Worm (Caenorhabditis elegans): ENCODE results near the gene C09G9.8.

Gene C09G9.8

DNA sequence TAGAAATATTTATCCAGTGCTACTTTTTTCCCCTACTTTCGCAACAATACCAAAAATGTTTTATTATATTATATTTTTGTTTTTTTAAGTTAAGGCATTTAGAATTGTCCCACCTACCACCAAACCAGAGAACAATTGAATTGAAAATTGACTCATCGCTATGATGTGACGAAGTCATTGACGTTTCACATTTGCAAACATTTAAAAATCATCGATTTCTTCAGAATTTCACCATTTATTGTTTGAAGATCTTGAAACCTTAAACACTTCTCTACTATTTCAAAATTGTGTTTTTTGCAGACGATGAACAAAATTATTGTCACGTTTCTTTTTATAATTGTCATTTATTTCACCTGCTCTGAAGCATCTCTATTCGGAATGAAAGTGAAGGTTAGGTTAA, at the start of gene C09G9.8:
C09G9.8 (plus strand) TSS at position 301 of the 400 bp plus-strand sequence.
- TF ChIP-seq unc-62 (GFP tag; optimal IDR thresholded peaks at IDR 0.05): no peak

DNA sequence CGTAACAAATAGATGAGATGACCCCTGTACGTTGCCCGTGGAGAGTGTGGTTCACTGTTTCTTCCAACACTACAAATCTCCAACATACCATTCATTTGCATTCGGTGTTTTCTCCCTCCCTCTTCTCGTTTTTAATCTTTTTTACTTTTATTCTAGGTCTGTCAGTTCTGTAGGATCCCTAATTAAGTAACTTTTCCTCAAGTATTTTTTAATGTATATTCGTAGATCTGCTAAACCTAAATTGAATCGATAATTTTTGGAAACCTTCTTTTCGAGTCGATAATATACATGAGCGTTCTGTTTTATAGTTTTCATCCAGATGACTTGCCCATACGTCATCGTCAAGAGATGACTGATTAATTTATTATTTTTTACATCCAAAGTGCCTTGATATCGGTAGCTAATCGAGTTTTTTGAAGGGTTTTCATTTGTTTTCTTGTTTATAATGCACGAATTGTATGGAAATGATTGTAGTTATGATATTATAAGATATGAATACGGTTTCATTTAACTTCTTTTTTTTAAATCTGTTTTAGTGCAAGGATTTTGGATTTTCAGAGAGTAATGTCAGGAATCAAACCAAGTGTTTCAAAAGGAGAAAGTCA, 41.0 kb upstream of the C09G9.8 start, which contains the start of the genes T28C6.11 and T11B7.1:
T28C6.11 (minus strand) TSS at position 101 of the 605 bp plus-strand sequence.
T11B7.1 (plus strand) TSS at position 555 of the 605 bp plus-strand sequence.
- TF ChIP-seq unc-62 (GFP tag; optimal IDR thresholded peaks at IDR 0.05): no peak

DNA sequence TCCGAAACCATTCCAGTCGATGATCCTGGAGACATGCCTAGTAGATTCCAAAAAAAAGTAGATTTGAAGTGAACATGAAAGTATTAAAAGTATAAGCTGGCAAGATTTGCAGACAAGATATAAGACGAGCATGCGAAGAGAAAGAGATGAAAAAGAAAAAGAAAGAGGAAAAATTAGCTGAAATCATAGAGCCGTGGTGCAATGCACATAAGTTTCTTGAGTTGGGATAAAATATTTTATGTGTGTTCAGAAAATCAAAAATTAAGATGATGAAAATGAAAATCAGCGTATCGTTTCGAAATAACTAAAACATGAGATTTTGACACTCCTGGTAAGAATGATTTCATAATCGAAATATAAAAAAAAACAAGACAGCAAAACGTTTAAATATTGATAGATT, 36.8 kb upstream of the C09G9.8 start, which contains the start of gene T11B7.2:
T11B7.2 (minus strand) TSS at position 101 of the 400 bp plus-strand sequence.
- TF ChIP-seq unc-62 (GFP tag; optimal IDR thresholded peaks at IDR 0.05): no peak

DNA sequence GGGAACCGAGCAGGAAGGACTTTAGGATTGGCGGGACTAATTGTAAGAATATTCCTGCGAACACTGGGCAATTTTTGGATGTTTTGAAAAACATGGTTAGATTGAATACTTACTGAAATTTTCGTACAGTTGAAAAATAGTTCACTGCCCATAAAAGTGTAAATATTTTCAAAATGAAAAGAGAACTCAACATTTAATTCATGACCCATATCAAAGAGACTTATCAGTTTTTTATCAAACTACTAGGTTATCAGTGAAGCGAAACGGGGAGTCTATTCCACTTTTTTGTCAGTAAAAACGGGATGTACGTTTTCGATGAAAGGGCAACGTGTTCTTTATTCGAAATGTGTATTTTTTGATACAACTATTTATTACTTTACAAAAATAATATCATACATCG, 35.4 kb upstream of the C09G9.8 start:
- no peak for TF ChIP-seq unc-62 (GFP tag; optimal IDR thresholded peaks at IDR 0.05)

DNA sequence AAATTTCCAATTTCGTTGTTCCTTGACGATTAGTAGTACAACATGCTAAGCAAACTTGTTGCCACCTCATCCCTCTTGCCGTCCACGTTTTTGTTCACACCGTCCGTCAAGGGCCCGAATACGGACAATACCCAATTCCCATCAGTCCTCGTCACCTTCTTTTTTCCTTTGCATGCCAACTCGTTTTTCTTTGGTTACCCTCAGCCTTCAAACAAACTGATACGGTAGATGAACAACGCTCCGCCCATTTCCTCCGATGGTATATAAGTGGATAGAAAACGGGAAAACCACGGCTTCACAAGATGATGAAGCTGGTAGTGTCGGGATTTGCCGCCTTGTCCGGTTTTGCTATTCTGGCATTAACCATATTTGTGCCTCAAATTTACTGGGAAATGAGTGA, 33.4 kb upstream of the C09G9.8 start, which contains the start of gene col-118:
col-118 (plus strand) TSS at position 301 of the 400 bp plus-strand sequence.
- TF ChIP-seq unc-62 (GFP tag; optimal IDR thresholded peaks at IDR 0.05): no peak

DNA sequence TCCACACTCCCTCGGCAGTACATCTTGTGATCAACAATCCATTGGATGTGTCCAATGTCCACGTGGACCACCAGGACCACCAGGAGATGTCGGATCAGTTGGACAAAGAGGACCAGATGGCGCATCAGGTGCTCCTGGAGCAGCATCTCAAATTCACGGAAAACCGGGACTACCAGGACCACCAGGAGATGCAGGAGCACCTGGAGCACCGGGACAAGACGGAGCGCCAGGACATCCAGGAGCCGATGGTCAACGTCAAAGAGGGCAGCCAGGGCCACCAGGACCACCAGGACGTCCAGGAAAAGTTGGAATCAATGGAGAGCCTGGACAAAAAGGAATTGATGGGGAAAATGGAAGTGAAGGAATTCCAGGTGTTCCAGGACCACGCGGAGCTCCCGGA, 32.3 kb upstream of the C09G9.8 start:
- no peak for TF ChIP-seq unc-62 (GFP tag; optimal IDR thresholded peaks at IDR 0.05)

DNA sequence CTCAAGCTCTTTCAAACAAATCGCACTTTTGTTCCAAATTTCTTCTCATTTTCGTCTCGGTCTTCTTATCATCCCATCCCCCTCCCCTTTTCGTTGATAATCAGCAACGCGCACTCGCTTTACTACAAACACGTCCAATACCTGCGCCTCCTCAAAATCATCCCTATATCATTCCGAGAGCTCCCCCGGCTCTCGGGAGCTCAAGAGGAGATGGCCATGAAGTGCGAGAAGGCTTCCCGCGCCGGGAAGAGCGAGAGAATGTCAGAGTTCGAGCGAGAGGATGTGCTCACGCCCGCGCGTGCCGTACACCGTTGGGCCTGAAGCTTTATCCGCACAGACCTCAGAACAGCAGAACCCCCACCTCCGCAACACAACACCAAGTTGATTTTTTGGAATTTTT, 30.5 kb upstream of the C09G9.8 start:
- no peak for TF ChIP-seq unc-62 (GFP tag; optimal IDR thresholded peaks at IDR 0.05)

DNA sequence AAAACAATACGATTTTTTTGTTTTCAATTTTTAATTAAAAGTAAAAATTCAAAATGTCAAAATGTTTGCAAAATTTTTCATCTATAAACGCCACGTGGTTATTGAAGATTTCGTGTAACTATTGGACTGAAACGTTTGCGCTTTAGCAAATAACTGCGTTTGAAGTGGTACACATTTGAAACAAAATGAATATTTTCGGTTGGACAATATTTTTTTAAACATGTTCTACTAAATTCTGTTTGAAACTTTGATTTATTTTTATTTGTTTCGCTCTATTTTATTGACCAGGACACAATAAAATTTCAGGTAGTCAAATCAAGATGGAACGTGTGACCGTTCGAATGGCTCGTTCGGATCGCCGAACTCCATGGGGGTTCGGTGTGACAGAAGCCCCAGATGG, 29.1 kb upstream of the C09G9.8 start, which contains the start of gene alp-1:
alp-1 (plus strand) TSS at position 301 of the 400 bp plus-strand sequence.
- TF ChIP-seq unc-62 (GFP tag; optimal IDR thresholded peaks at IDR 0.05): no peak

DNA sequence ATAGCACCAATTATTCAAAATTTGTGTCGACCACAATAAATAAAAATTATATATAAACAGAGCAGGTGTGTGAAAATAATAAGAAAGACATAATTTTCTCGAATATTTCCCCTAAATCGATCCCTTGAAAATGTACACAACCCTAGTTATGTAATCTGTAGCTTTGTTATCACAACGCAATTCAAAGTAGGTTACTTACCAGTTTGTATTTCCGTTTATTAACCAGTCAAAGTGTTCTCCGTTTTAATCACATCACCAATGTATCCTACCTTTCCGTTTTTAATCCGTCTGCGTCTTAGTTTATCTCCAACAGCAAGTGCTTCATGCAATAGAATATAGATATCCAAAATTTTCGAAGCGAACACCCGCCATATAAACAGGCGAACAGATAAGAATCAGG, 28.0 kb upstream of the C09G9.8 start:
- TF ChIP-seq unc-62 (GFP tag; optimal IDR thresholded peaks at IDR 0.05): no peak

DNA sequence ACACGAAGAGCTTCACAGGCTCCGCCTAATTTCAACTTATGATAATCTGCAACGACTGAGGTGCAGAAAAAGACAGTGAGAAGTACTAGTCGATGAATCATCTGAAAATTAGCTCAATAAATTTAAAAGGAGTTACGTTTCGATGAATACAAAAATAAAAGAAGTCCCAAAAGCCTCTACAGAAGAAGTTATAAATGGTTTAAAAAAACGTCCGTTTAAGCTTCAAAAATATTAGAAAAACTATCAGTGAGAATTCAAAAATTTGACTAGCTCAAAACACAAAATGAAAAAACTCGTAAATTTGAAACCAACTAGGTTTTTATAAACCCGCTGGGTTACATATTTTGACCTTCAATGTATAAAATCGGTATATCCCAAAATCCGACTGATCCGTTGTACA, 25.3 kb upstream of the C09G9.8 start, which contains the start of gene T11B7.5:
T11B7.5 (minus strand) TSS at position 101 of the 400 bp plus-strand sequence.
- no peak for TF ChIP-seq unc-62 (GFP tag; optimal IDR thresholded peaks at IDR 0.05)

DNA sequence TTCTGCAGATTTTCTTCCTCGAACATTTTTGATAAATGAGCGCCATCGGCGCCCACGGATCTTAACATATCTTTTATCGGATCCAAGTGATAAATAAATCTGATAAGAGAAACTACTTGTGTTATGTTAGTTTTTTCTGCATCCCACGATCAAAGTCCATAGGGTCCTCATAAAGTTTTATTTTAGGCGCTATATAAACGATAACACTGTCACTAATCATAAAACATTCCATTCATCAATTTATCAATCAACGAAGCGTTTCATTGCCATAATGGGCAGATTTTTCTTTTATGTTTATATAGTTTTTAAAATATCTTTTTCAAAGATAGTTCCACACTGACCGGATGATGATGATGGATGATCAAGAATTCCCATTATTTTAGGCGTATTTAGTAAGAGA, 16.6 kb upstream of the C09G9.8 start:
- no peak for TF ChIP-seq unc-62 (GFP tag; optimal IDR thresholded peaks at IDR 0.05)

DNA sequence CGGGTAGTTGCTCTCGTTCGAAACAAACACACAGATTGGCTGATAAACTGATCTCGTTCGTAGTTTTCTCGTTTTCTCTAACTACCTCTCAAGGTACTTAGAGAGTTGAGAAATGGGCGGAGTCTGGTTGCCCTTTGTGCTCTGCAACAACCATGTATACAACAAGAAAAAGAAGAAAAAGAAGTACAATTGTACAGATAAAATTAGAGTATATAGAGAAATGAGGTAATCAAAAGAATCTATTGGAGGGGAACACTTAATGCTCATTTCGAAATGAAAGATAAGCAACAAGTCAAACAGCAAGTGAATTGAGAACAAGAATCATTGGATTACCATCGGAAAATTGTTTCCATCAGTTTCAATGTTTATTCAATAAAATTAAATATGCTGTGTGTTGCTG, 15.9 kb upstream of the C09G9.8 start, which contains the start of gene C09G9.1:
C09G9.1 (minus strand) TSS at position 143 of the 400 bp plus-strand sequence.
- no peak for TF ChIP-seq unc-62 (GFP tag; optimal IDR thresholded peaks at IDR 0.05)

DNA sequence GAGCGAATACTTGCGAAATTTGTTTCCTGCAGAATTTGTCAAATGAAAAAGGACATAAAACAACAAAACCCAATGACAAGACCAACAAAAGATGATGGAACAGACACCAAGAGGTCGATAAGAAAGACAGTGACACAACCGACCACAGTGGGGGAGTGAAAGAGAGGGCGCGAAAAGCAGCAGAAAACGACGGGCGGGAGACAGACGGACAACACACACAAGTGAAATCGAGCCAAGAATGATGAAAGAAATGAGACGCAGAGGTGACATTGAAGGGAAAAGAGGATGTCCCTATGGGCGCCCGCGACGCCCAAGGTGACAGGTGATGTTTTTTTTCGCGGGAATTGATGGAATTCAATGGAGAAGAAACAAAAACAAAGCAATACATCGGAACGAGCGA, 15.2 kb upstream of the C09G9.8 start:
- TF ChIP-seq unc-62 (GFP tag; optimal IDR thresholded peaks at IDR 0.05): no peak

DNA sequence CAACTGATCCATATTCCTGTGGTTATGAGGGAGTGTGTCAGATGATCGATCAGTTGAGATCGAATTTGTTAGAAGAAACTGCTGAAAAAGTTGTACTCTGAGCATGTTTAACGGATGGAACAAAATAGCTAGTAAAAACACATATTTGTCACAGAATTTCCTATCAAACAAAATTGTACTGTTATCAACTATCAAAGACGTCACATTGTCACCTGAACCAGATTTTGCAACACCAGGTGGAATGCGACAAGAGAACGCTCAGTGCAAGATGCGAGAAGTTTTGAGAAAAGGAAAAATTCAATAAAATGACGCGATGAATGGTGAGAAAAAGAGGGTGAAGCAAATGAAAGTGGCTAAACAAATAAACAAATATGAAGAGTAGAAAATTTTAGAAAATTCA, 13.7 kb upstream of the C09G9.8 start:
- no peak for TF ChIP-seq unc-62 (GFP tag; optimal IDR thresholded peaks at IDR 0.05)

DNA sequence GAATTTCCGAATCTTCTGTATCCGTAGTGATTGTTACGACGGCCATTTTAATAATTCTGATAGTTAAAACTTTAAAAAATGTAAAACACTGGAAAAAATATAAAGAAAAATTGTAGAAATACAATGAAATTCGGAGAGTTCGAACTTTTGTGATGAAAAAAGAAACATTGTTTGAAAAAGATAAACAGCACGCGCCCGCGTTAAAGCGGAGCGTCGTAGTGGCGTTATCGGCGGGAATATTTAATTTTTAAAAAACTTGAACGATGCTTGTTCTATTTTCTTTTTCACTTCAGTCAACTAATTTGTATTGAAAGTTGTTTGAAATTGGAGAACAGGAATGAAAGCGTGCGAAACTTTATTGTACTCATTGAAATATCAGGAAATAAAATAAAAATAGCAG, 11.7 kb upstream of the C09G9.8 start, which contains the start of gene npp-23:
npp-23 (minus strand) TSS at position 56 of the 400 bp plus-strand sequence.
- no peak for TF ChIP-seq unc-62 (GFP tag; optimal IDR thresholded peaks at IDR 0.05)

DNA sequence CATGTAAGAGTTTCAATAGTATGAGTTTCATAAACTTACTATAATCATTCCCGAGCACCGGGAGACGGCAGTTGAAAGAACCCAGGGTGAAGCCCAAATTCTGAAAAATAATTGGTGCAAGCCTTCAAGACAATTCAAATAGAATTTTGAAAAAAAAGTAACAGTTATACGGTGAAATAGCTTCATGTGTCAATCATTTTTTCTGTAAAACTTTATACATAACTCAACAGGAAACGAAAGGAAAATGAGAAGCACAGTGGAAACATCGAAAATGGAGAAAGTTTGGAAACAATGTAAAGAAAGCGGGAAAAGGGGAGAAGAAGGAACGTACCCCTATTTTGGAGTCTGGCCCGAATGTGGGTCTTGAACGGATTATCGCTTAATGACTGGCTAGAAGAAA, 8.3 kb upstream of the C09G9.8 start, which contains the start of gene C09G9.3:
C09G9.3 (minus strand) TSS at position 101 of the 400 bp plus-strand sequence.
- no peak for TF ChIP-seq unc-62 (GFP tag; optimal IDR thresholded peaks at IDR 0.05)

DNA sequence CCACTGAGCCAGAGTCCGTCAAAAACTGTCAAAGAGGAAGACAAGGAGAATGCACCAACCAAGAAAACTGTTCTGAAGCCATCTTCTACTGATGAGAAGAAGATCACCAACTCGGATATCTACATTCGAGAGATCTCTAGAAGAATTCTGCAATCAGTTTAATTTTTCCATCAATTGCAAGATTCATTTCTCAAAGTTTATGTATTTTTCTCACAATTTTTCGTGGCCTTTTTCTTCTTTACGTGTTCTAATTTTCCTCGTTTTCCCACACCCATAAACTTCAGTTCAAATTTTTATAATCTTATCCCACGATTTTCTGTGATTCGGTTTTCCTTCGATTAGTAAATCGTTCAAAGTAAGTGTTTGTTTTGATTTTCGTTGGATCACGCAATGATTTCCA, 7.4 kb upstream of the C09G9.8 start, which contains the start of gene hdl-2:
hdl-2 (plus strand) TSS at position 301 of the 400 bp plus-strand sequence.
- no peak for TF ChIP-seq unc-62 (GFP tag; optimal IDR thresholded peaks at IDR 0.05)
